Worm (Caenorhabditis elegans): ENCODE measurements around the gene arrd-1.
"Not testable (repeated sequence)": the region's sequence is repeated elsewhere in the genome, so short reads cannot be mapped to it uniquely, and the experiment has no call there.

arrd-1 gene

ce11 chrII:608341-608740 is 19.0 kb upstream of the arrd-1 start, which contains the start of gene W04H10.6:
Gene W04H10.6 (minus strand): TSS chrII:608441.
- TF ChIP-seq bed-3 (GFP tag; optimal IDR thresholded peaks at IDR 0.05) = no peak
- no peak for TF ChIP-seq nhr-76 (tag; optimal IDR thresholded peaks at IDR 0.05)
- TF ChIP-seq ceh-83 (GFP tag; optimal IDR thresholded peaks at IDR 0.05) = no peak
- no peak for TF ChIP-seq unc-62 (GFP tag; optimal IDR thresholded peaks at IDR 0.05)
- no peak for TF ChIP-seq lin-13 (tag; optimal IDR thresholded peaks at IDR 0.05)
- TF ChIP-seq elt-1 (tag; optimal IDR thresholded peaks at IDR 0.05; ENCODE audit: borderline replicate concordance, insufficient read depth) = no peak
- no peak for TF ChIP-seq ham-2 (GFP tag; optimal IDR thresholded peaks at IDR 0.05)
- TF ChIP-seq nhr-12 (tag; optimal IDR thresholded peaks at IDR 0.05) = no peak
- no peak for TF ChIP-seq ceh-39 (tag; optimal IDR thresholded peaks at IDR 0.05)
- no peak for TF ChIP-seq nhr-237 (tag; optimal IDR thresholded peaks at IDR 0.05)
- TF ChIP-seq flh-1 (GFP tag; optimal IDR thresholded peaks at IDR 0.05) = no peak
- TF ChIP-seq elt-3 (tag; optimal IDR thresholded peaks at IDR 0.05) = no peak
- no peak for TF ChIP-seq cnd-1 (tag; optimal IDR thresholded peaks at IDR 0.05)
- TF ChIP-seq unc-39 (tag; optimal IDR thresholded peaks at IDR 0.05) = no peak
- TF ChIP-seq M03D4.4 (tag; optimal IDR thresholded peaks at IDR 0.05) = no peak

- TF ChIP-seq lin-13 (tag; optimal IDR thresholded peaks at IDR 0.05) (no peak), pha-4 (tag; optimal IDR thresholded peaks at IDR 0.05) (no peak), flh-1 (GFP tag; optimal IDR thresholded peaks at IDR 0.05) (no peak), mls-2 (tag; optimal IDR thresholded peaks at IDR 0.05) (no peak), mep-1 (tag; optimal IDR thresholded peaks at IDR 0.05) (no peak), drap-1 (GFP tag; optimal IDR thresholded peaks at IDR 0.05) (no peak), ceh-39 (tag; optimal IDR thresholded peaks at IDR 0.05) (no peak), ceh-83 (GFP tag; optimal IDR thresholded peaks at IDR 0.05) (no peak), sem-2 (GFP tag; optimal IDR thresholded peaks at IDR 0.05) (no peak), cnd-1 (tag; optimal IDR thresholded peaks at IDR 0.05) (no peak)
Measured at ce11 chrII:608757-609156, 18.5 kb upstream of the arrd-1 start, which contains the start of gene W04H10.1. Gene W04H10.1 (plus strand): TSS chrII:609057.

ce11 chrII:612361-612760 is 14.9 kb upstream of the arrd-1 start, which contains the start of gene clec-118:
Gene clec-118 (minus strand): TSS chrII:612461.
- TF ChIP-seq mep-1 (tag; optimal IDR thresholded peaks at IDR 0.05); unc-62 (GFP tag; optimal IDR thresholded peaks at IDR 0.05); mab-5 (tag; optimal IDR thresholded peaks at IDR 0.05): not testable (repeated sequence)

ce11 chrII:614701-615100 is 12.6 kb upstream of the arrd-1 start:
- no peak for TF ChIP-seq flh-1 (GFP tag; optimal IDR thresholded peaks at IDR 0.05)
- TF ChIP-seq unc-62 (GFP tag; optimal IDR thresholded peaks at IDR 0.05) = no peak
- no peak for TF ChIP-seq elt-1 (tag; optimal IDR thresholded peaks at IDR 0.05; ENCODE audit: borderline replicate concordance, insufficient read depth)
- no peak for TF ChIP-seq pha-4 (tag; optimal IDR thresholded peaks at IDR 0.05)
- no peak for TF ChIP-seq nhr-28 (tag; optimal IDR thresholded peaks at IDR 0.05)
- TF ChIP-seq lsy-2 (tag; optimal IDR thresholded peaks at IDR 0.05) = no peak
- no peak for TF ChIP-seq nhr-2 (tag; optimal IDR thresholded peaks at IDR 0.05)
- TF ChIP-seq nhr-12 (tag; optimal IDR thresholded peaks at IDR 0.05) = no peak
- no peak for TF ChIP-seq ham-2 (GFP tag; optimal IDR thresholded peaks at IDR 0.05)
- no peak for TF ChIP-seq mab-5 (tag; optimal IDR thresholded peaks at IDR 0.05)
- TF ChIP-seq ztf-11 (tag; optimal IDR thresholded peaks at IDR 0.05) = no peak
- no peak for TF ChIP-seq blmp-1 (tag; optimal IDR thresholded peaks at IDR 0.05)
- no peak for TF ChIP-seq nhr-237 (tag; optimal IDR thresholded peaks at IDR 0.05)
- TF ChIP-seq lin-13 (tag; optimal IDR thresholded peaks at IDR 0.05) = no peak
- no peak for TF ChIP-seq hlh-1 (tag; optimal IDR thresholded peaks at IDR 0.05)

ce11 chrII:621141-621540 is 6.2 kb upstream of the arrd-1 start:
- TF ChIP-seq nhr-2 (tag; optimal IDR thresholded peaks at IDR 0.05) = no peak
- TF ChIP-seq drap-1 (GFP tag; optimal IDR thresholded peaks at IDR 0.05) = no peak
- no peak for TF ChIP-seq bed-3 (GFP tag; optimal IDR thresholded peaks at IDR 0.05)
- no peak for TF ChIP-seq snpc-4 (tag; optimal IDR thresholded peaks at IDR 0.05)

ce11 chrII:622478-622877 is 4.8 kb upstream of the arrd-1 start:
- TF ChIP-seq ceh-39 (tag; optimal IDR thresholded peaks at IDR 0.05) (no peak), lin-32 (GFP tag; optimal IDR thresholded peaks at IDR 0.05) (peak; percentile 81), mep-1 (tag; optimal IDR thresholded peaks at IDR 0.05) (peak; percentile 66), sptf-1 (tag; optimal IDR thresholded peaks at IDR 0.05) (peak; percentile 10), unc-120 (tag; optimal IDR thresholded peaks at IDR 0.05; ENCODE audit: poor library complexity, severe bottlenecking) (peak; percentile 83), ces-1 (GFP tag; optimal IDR thresholded peaks at IDR 0.05) (peak; percentile 61), snpc-4 (tag; optimal IDR thresholded peaks at IDR 0.05) (no peak), unc-62 (GFP tag; optimal IDR thresholded peaks at IDR 0.05) (peak; percentile 17), pha-4 (tag; optimal IDR thresholded peaks at IDR 0.05) (peak; percentile 39), sem-2 (GFP tag; optimal IDR thresholded peaks at IDR 0.05) (no peak), nhr-237 (tag; optimal IDR thresholded peaks at IDR 0.05) (no peak), hlh-1 (tag; optimal IDR thresholded peaks at IDR 0.05) (peak; percentile 39)
